Fruit fly (Drosophila melanogaster) whole organism, wandering third instar larva: Measurements from ENCODE around the gene sl.
A peak's percentile ranks its signal among the peaks of the same experiment; 100 is the strongest.

Source experiments
- Abd-B ChIP-seq: fragments of >200 bp; optimal IDR thresholded peaks from 2 replicates; lab custom pipeline; 2017; ENCODE audit warnings: missing biosample characterization, missing genetic modification characterization
- CG32264 ChIP-seq: fragments of 200-800 bp; sonication (Bioruptor generic); optimal IDR thresholded peaks from 2 replicates; lab custom pipeline; 2016; ENCODE audit warnings: missing biosample characterization, missing genetic modification characterization
- CG9705 ChIP-seq: fragments of 200-800 bp; sonication (Bioruptor generic); optimal IDR thresholded peaks from 2 replicates; lab custom pipeline; 2018; ENCODE audit warnings: missing biosample characterization, mild to moderate bottlenecking, missing genetic modification characterization
- CrebA ChIP-seq: fragments of 200-800 bp; sonication (Bioruptor generic); optimal IDR thresholded peaks from 2 replicates; lab custom pipeline; 2016; ENCODE audit warnings: missing biosample characterization, mild to moderate bottlenecking, missing genetic modification characterization, borderline replicate concordance
- Dfd ChIP-seq: fragments of >200 bp; optimal IDR thresholded peaks from 2 replicates; lab custom pipeline; 2017; ENCODE audit warnings: missing biosample characterization, missing genetic modification characterization
- Dif ChIP-seq: fragments of 200-275, 200-300 bp; sonication (Bioruptor generic); optimal IDR thresholded peaks from 2 replicates; lab custom pipeline; 2018; ENCODE audit warnings: missing biosample characterization, missing genetic modification characterization; ENCODE audit not compliant: partially characterized antibody
- GATAd ChIP-seq: sonication (Bioruptor generic); optimal IDR thresholded peaks from 2 replicates; lab custom pipeline; 2016; ENCODE audit warnings: missing biosample characterization, missing genetic modification characterization
- HLH106 ChIP-seq: fragments of 200-800 bp; optimal IDR thresholded peaks from 3 replicates; lab custom pipeline; 2019; ENCODE audit warnings: missing biosample characterization, mild to moderate bottlenecking, missing genetic modification characterization, moderate library complexity
- Hnf4 ChIP-seq: fragments of 200-800 bp; sonication (Bioruptor generic); optimal IDR thresholded peaks from 2 replicates; lab custom pipeline; 2016; ENCODE audit warnings: missing biosample characterization, mild to moderate bottlenecking, missing genetic modification characterization
- Hr78 ChIP-seq: fragments of >200 bp; optimal IDR thresholded peaks from 2 replicates; lab custom pipeline; 2017; ENCODE audit warnings: missing biosample characterization, missing genetic modification characterization
- Hr83 ChIP-seq: fragments of 200-300 bp; sonication (Bioruptor generic); optimal IDR thresholded peaks from 2 replicates; lab custom pipeline; 2016; ENCODE audit warnings: missing biosample characterization, mild to moderate bottlenecking, missing genetic modification characterization, moderate library complexity; ENCODE audit not compliant: poor library complexity, severe bottlenecking
- Jra ChIP-seq: sonication (Bioruptor generic); optimal IDR thresholded peaks from 2 replicates; lab custom pipeline; 2016; ENCODE audit warnings: missing biosample characterization, missing genetic modification characterization
- Mio ChIP-seq: sonication (Bioruptor generic); optimal IDR thresholded peaks from 2 replicates; lab custom pipeline; 2016; ENCODE audit warnings: missing biosample characterization, missing genetic modification characterization
- Myc ChIP-seq: fragments of >200 bp; optimal IDR thresholded peaks from 2 replicates; lab custom pipeline; 2017
- N ChIP-seq: fragments of >200 bp; optimal IDR thresholded peaks from 2 replicates; lab custom pipeline; 2018; ENCODE audit warnings: missing biosample characterization, missing external identifiers, missing genetic modification characterization
- OdsH ChIP-seq: fragments of 200-800 bp; sonication (Bioruptor generic); optimal IDR thresholded peaks from 2 replicates; lab custom pipeline; 2016; ENCODE audit warnings: missing biosample characterization, mild to moderate bottlenecking, missing genetic modification characterization
- Rel ChIP-seq, 2 experiments: fragments of 200-800 bp; sonication (Bioruptor generic) in 1 of 2; optimal IDR thresholded peaks; 2 replicates in 1 of 2; 3 replicates in 1 of 2; lab custom pipeline; 2016 to 2019; ENCODE audit warnings: mild to moderate bottlenecking in 2 of 2, missing biosample characterization in 2 of 2, missing genetic modification characterization in 2 of 2, moderate library complexity in 1 of 2
- Sp1 ChIP-seq: fragments of 200-800 bp; sonication (Bioruptor generic); optimal IDR thresholded peaks from 3 replicates; lab custom pipeline; 2019; ENCODE audit warnings: missing biosample characterization, mild to moderate bottlenecking, missing genetic modification characterization, moderate library complexity
- Vsx2 ChIP-seq: fragments of 200-300, 225-300 bp; sonication (Bioruptor generic); optimal IDR thresholded peaks from 2 replicates; lab custom pipeline; 2018; ENCODE audit warnings: missing biosample characterization, missing genetic modification characterization; ENCODE audit not compliant: partially characterized antibody
- br ChIP-seq: fragments of 200-800 bp; sonication (Bioruptor generic); optimal IDR thresholded peaks from 2 replicates; lab custom pipeline; 2016; ENCODE audit warnings: missing biosample characterization, missing genetic modification characterization
- brk ChIP-seq: fragments of 200-800 bp; sonication (Bioruptor generic); optimal IDR thresholded peaks from 2 replicates; lab custom pipeline; 2016; ENCODE audit warnings: missing biosample characterization, mild to moderate bottlenecking, missing genetic modification characterization
- dl ChIP-seq, 2 experiments: fragments of 175-275, 200-275 bp in 1 of 2; fragments of 200-275 bp in 1 of 2; sonication (Bioruptor generic); optimal IDR thresholded peaks; lab custom pipeline; 2018; ENCODE audit warnings: mild to moderate bottlenecking in 2 of 2, missing biosample characterization in 2 of 2, missing genetic modification characterization in 2 of 2, moderate library complexity in 2 of 2; ENCODE audit not compliant: partially characterized antibody in 2 of 2, insufficient read depth in 1 of 2
- dmrt93B ChIP-seq: fragments of 200-800 bp; sonication (Bioruptor generic); optimal IDR thresholded peaks from 2 replicates; lab custom pipeline; 2018; ENCODE audit warnings: missing biosample characterization, mild to moderate bottlenecking, missing genetic modification characterization
- dsf ChIP-seq: sonication (Bioruptor generic); optimal IDR thresholded peaks from 2 replicates; lab custom pipeline; 2016; ENCODE audit warnings: missing biosample characterization, missing genetic modification characterization, borderline replicate concordance
- ey ChIP-seq: fragments of 200-800 bp; sonication (Bioruptor generic); optimal IDR thresholded peaks from 2 replicates; lab custom pipeline; 2016; ENCODE audit warnings: missing biosample characterization, missing genetic modification characterization
- foxo ChIP-seq, 2 experiments: fragments of 200-800 bp; sonication (Bioruptor generic); optimal IDR thresholded peaks; 2 replicates in 1 of 2; 3 replicates in 1 of 2; lab custom pipeline; 2016 to 2017; ENCODE audit warnings: missing biosample characterization in 2 of 2, missing genetic modification characterization in 2 of 2
- fru ChIP-seq: fragments of 200-800 bp; sonication (Bioruptor generic); optimal IDR thresholded peaks from 3 replicates; lab custom pipeline; 2016; ENCODE audit warnings: missing biosample characterization, mild to moderate bottlenecking, missing genetic modification characterization
- h ChIP-seq: fragments of 200-800 bp; sonication (Bioruptor generic); optimal IDR thresholded peaks from 3 replicates; lab custom pipeline; 2016; ENCODE audit warnings: missing biosample characterization, mild to moderate bottlenecking, missing genetic modification characterization
- jim ChIP-seq: fragments of 175-275, 200-325 bp; sonication (Bioruptor generic); optimal IDR thresholded peaks from 2 replicates; lab custom pipeline; 2016; ENCODE audit warnings: missing biosample characterization, mild to moderate bottlenecking, missing genetic modification characterization
- lola ChIP-seq: fragments of >200 bp; optimal IDR thresholded peaks from 2 replicates; lab custom pipeline; 2017; ENCODE audit warnings: missing biosample characterization, missing genetic modification characterization
- pan ChIP-seq: fragments of >200 bp; optimal IDR thresholded peaks from 2 replicates; lab custom pipeline; 2017
- psq ChIP-seq: fragments of 200-800 bp; sonication (Bioruptor generic); optimal IDR thresholded peaks from 3 replicates; lab custom pipeline; 2017; ENCODE audit warnings: missing biosample characterization, mild to moderate bottlenecking, missing genetic modification characterization, moderate library complexity
- rgr ChIP-seq: fragments of 200-800 bp; sonication (Bioruptor generic); optimal IDR thresholded peaks from 3 replicates; lab custom pipeline; 2016; ENCODE audit warnings: missing biosample characterization, mild to moderate bottlenecking, missing genetic modification characterization
- sage ChIP-seq: fragments of 200-800 bp; sonication (Bioruptor generic); optimal IDR thresholded peaks from 2 replicates; lab custom pipeline; 2016; ENCODE audit warnings: missing biosample characterization, mild to moderate bottlenecking, missing genetic modification characterization
- sv ChIP-seq: fragments of 200-800 bp; sonication (Bioruptor generic); optimal IDR thresholded peaks from 3 replicates; lab custom pipeline; 2016; ENCODE audit warnings: missing biosample characterization, missing genetic modification characterization
- tai ChIP-seq: sonication (Bioruptor generic); optimal IDR thresholded peaks from 2 replicates; lab custom pipeline; 2016; ENCODE audit warnings: missing biosample characterization, missing genetic modification characterization
- usp ChIP-seq: fragments of >200 bp; optimal IDR thresholded peaks from 2 replicates; lab custom pipeline; 2017; ENCODE audit warnings: missing biosample characterization, missing genetic modification characterization
- woc ChIP-seq: sonication (Bioruptor generic); optimal IDR thresholded peaks from 2 replicates; lab custom pipeline; 2016; ENCODE audit warnings: missing biosample characterization, mild to moderate bottlenecking, missing genetic modification characterization

sl gene

DNA sequence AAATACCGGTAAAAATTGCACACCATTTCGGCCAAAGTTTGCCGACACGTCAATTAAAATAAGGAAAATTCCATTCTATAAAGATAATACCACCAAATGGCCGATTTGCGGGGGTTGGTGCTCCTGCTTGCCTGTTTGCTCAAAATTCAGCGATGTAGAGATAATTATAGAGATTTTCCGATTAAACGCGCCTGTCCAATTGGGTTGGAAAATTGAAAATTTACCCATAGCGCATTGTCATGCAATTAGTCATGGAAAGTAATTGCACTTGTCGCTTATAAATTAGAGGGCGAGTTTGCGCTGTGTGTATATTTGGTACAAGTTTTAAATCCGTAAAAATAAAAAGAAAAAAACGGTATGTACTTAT is 30.6 kb upstream of the sl start:
- TF ChIP-seq Hr83 (no peak), h (GFP tag; lab: Kevin White, UChicago) (no peak), dl (GFP tag; optimal IDR thresholded peaks at IDR 0.05; lab: Kevin White, UChicago; ENCODE audit: insufficient read depth in 1 of 2, partially characterized antibody in 2 of 2) (no peak), HLH106 (tag; lab: Kevin White, UChicago) (no peak), Abd-B (GFP tag; lab: Kevin White, UChicago) (no peak), woc (no peak), sage (no peak), dsf (GFP tag; lab: Kevin White, UChicago) (no peak), tai (GFP tag; lab: Kevin White, UChicago) (no peak), Hnf4 (GFP tag; lab: Kevin White, UChicago) (no peak), Hr78 (no peak), CG9705 (no peak), Dfd (GFP tag; lab: Kevin White, UChicago) (no peak)
- TF ChIP-seq, all 38 proteins: peak for 0

DNA sequence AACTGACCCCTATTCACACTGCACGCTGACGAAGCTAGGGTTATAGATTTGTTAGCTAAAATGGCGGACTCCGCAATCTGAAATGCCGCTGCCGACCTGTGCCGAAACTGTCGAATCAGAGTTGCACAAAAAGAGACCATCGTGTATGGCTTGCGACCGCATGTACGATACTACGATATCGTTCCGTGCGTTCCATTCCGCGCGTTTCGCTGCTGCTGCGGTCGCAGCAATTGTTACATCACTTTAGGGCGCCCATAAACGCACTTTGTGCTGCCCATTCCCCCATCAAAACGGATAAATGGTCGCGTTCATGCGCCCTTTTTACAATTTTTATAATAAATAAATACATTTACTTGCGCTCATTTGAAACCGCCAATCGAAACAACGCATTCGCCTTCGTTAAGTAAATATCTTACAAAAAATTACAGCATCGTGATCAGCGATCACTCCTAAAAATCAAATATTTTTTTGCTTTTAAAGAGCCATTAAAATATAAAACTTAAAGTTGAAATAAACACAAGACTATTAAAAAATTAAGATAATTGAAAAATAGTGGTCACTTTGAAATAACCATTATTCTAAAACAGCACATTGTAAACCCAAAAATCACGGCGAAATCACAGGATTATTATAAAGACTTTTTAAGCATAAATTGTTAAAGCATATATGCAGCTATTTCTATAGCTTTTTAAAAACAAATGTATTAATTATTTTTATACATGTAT is 29.8 kb upstream of the sl start, which contains the start of gene Cyp1:
Gene Cyp1, minus strand, starts transcription at position 174 of the 725 bp plus-strand sequence.
- no peak for TF ChIP-seq usp
- TF ChIP-seq Myc = peak; percentile 10
- no peak for TF ChIP-seq Mio (GFP tag; lab: Kevin White, UChicago)
- TF ChIP-seq CG32264 (GFP tag; lab: Kevin White, UChicago) = no peak
- peak in 1 of 2 experiments; percentile 31 for TF ChIP-seq foxo (GFP tag; optimal IDR thresholded peaks at IDR 0.05; lab: Kevin White, UChicago)
- TF ChIP-seq br (GFP tag; lab: Kevin White, UChicago) = no peak
- no peak for TF ChIP-seq Jra (GFP tag; lab: Kevin White, UChicago)
- no peak for TF ChIP-seq pan
- peak; percentile 42 for TF ChIP-seq h (GFP tag; lab: Kevin White, UChicago)
- TF ChIP-seq lola (GFP tag; lab: Kevin White, UChicago) = no peak
- TF ChIP-seq fru = no peak
- TF ChIP-seq Rel (GFP tag; optimal IDR thresholded peaks at IDR 0.05; lab: Kevin White, UChicago) = peak; percentile 5
- TF ChIP-seq Rel (tag; optimal IDR thresholded peaks at IDR 0.05; lab: Kevin White, UChicago) = peak; percentile 8
- TF ChIP-seq Vsx2 (GFP tag; lab: Kevin White, UChicago) = no peak
- TF ChIP-seq Hnf4 (GFP tag; lab: Kevin White, UChicago) = peak; percentile 50
- no peak for TF ChIP-seq CG9705
- no peak for TF ChIP-seq Dfd (GFP tag; lab: Kevin White, UChicago)
- TF ChIP-seq OdsH (GFP tag; lab: Kevin White, UChicago) = no peak
- no peak for TF ChIP-seq dsf (GFP tag; lab: Kevin White, UChicago)
- TF ChIP-seq sv = no peak
- no peak for TF ChIP-seq dl (GFP tag; optimal IDR thresholded peaks at IDR 0.05; lab: Kevin White, UChicago; ENCODE audit: insufficient read depth in 1 of 2, partially characterized antibody in 2 of 2)
- peak; percentile 39 for TF ChIP-seq Sp1 (GFP tag; lab: Kevin White, UChicago)
- no peak for TF ChIP-seq brk (GFP tag; lab: Kevin White, UChicago)
- TF ChIP-seq psq (GFP tag; lab: Kevin White, UChicago) = no peak
- no peak for TF ChIP-seq ey (GFP tag; lab: Kevin White, UChicago)
- peak; percentile 5 for TF ChIP-seq Dif (GFP tag; lab: Kevin White, UChicago)
- no peak for TF ChIP-seq sage
- peak; percentile 77 for TF ChIP-seq Hr83
- TF ChIP-seq tai (GFP tag; lab: Kevin White, UChicago) = no peak
- no peak for TF ChIP-seq GATAd (GFP tag; lab: Kevin White, UChicago)
- TF ChIP-seq Hr78 = no peak
- TF ChIP-seq N (GFP tag; lab: Kevin White, UChicago) = no peak
- no peak for TF ChIP-seq CrebA
- TF ChIP-seq dmrt93B (GFP tag; lab: Kevin White, UChicago) = no peak
- TF ChIP-seq jim = peak; percentile 57
- TF ChIP-seq HLH106 (tag; lab: Kevin White, UChicago) = no peak
- no peak for TF ChIP-seq Abd-B (GFP tag; lab: Kevin White, UChicago)
- peak; percentile 43 for TF ChIP-seq rgr (GFP tag; lab: Kevin White, UChicago)
- TF ChIP-seq woc = peak; percentile 59
